Worm (Caenorhabditis elegans) whole organism, young adult: ENCODE data around the gene T03D3.5.

ENCODE experiments used
- B0261.1 ChIP-seq: sonication (generic microtip); optimal IDR thresholded peaks from 2 replicates; lab custom pipeline; 2016; ENCODE audit warnings: mild to moderate bottlenecking, missing genetic modification characterization, moderate library complexity, missing compliant biosample characterization
- B0336.3 ChIP-seq: fragments of 200-800 bp; sonication (Bioruptor generic); IDR thresholded peaks from 2 replicates; pipeline ENCODE4 v1.3.6; 2022; ENCODE audit warnings: missing genetic modification characterization, missing compliant biosample characterization
- F10E7.11 ChIP-seq: sonication (generic microtip); optimal IDR thresholded peaks from 2 replicates; lab custom pipeline; 2017; ENCODE audit warnings: mild to moderate bottlenecking, missing genetic modification characterization, moderate library complexity, missing compliant biosample characterization
- F37B4.10 ChIP-seq: fragments of 200-800 bp; sonication (Bioruptor generic); IDR thresholded peaks from 2 replicates; pipeline ENCODE4 v1.3.6; 2022; ENCODE audit warnings: missing genetic modification characterization, missing compliant biosample characterization
- F39B2.1 ChIP-seq: fragments of 200-800 bp; sonication (Bioruptor generic); IDR thresholded peaks from 2 replicates; pipeline ENCODE4 v1.3.6; 2022; ENCODE audit warnings: missing genetic modification reagents, missing genetic modification characterization, missing compliant biosample characterization
- F57C9.4 ChIP-seq: sonication (generic microtip); optimal IDR thresholded peaks from 2 replicates; lab custom pipeline; 2017; ENCODE audit warnings: mild to moderate bottlenecking, missing genetic modification characterization, missing compliant biosample characterization
- K12H6.12 ChIP-seq: fragments of 200-800 bp; sonication (Bioruptor generic); optimal IDR thresholded peaks from 2 replicates; lab custom pipeline; 2018; ENCODE audit warnings: mild to moderate bottlenecking, missing genetic modification characterization, missing compliant biosample characterization
- aptf-2 ChIP-seq: fragments of 200-800 bp; sonication (Bioruptor generic); conservative IDR thresholded peaks from 2 replicates; pipeline ENCODE4 v1.3.6; 2022; ENCODE audit warnings: missing genetic modification reagents, missing genetic modification characterization, missing compliant biosample characterization
- aptf-3 ChIP-seq: fragments of 200-800 bp; sonication (Bioruptor generic); IDR thresholded peaks from 2 replicates; pipeline ENCODE4 v1.3.6; 2022; ENCODE audit warnings: missing genetic modification characterization, missing compliant biosample characterization
- attf-3 ChIP-seq: fragments of 200-800 bp; sonication (Bioruptor generic); conservative IDR thresholded peaks from 2 replicates; pipeline ENCODE4 v1.3.6; 2022; ENCODE audit warnings: missing genetic modification reagents, missing genetic modification characterization, missing compliant biosample characterization
- attf-6 ChIP-seq: fragments of 200-800 bp; sonication (Bioruptor generic); IDR thresholded peaks from 2 replicates; pipeline ENCODE4 v1.3.6; 2022; ENCODE audit warnings: missing genetic modification reagents, missing genetic modification characterization, missing compliant biosample characterization
- bed-1 ChIP-seq: fragments of 200-800 bp; sonication (Bioruptor generic); IDR thresholded peaks from 2 replicates; pipeline ENCODE4 v1.3.6; 2022; ENCODE audit warnings: missing genetic modification reagents, missing genetic modification characterization, missing compliant biosample characterization
- bed-2 ChIP-seq: fragments of 200-800 bp; sonication (Bioruptor generic); IDR thresholded peaks from 2 replicates; pipeline ENCODE4 v1.3.6; 2022; ENCODE audit warnings: missing genetic modification reagents, missing genetic modification characterization, missing compliant biosample characterization
- ceh-40 ChIP-seq: fragments of 200-800 bp; sonication (Bioruptor generic); IDR thresholded peaks from 2 replicates; pipeline ENCODE4 v1.3.6; 2022; ENCODE audit warnings: missing genetic modification characterization, missing compliant biosample characterization
- ceh-58 ChIP-seq: fragments of 200-800 bp; sonication (Bioruptor generic); IDR thresholded peaks from 2 replicates; pipeline ENCODE4 v1.3.6; 2022; ENCODE audit warnings: missing genetic modification characterization, missing compliant biosample characterization
- chd-7 ChIP-seq: sonication (generic microtip); optimal IDR thresholded peaks from 2 replicates; lab custom pipeline; 2016; ENCODE audit warnings: mild to moderate bottlenecking, missing genetic modification characterization, moderate library complexity, missing compliant biosample characterization
- efl-1 ChIP-seq: fragments of 150-350 bp; optimal IDR thresholded peaks from 2 replicates; lab custom pipeline; 2014; ENCODE audit warnings: missing biosample characterization, missing genetic modification reagents, missing genetic modification characterization
- egl-18 ChIP-seq: fragments of 200-800 bp; sonication (Bioruptor generic); IDR thresholded peaks from 2 replicates; pipeline ENCODE4 v1.3.6; 2022; ENCODE audit warnings: missing genetic modification reagents, missing genetic modification characterization, missing compliant biosample characterization
- ets-4 ChIP-seq: fragments of 200-800 bp; sonication (Bioruptor generic); optimal IDR thresholded peaks from 2 replicates; lab custom pipeline; 2018; ENCODE audit warnings: mild to moderate bottlenecking, missing genetic modification characterization, missing compliant biosample characterization
- fkh-3 ChIP-seq: sonication (generic microtip); optimal IDR thresholded peaks from 2 replicates; lab custom pipeline; 2016; ENCODE audit warnings: mild to moderate bottlenecking, missing genetic modification characterization, missing compliant biosample characterization
- him-1 ChIP-seq: sonication (generic microtip); optimal IDR thresholded peaks from 2 replicates; lab custom pipeline; 2016; ENCODE audit warnings: missing genotype, missing genetic modification reagents, missing genetic modification characterization, missing compliant biosample characterization
- lin-40 ChIP-seq: sonication (generic microtip); optimal IDR thresholded peaks from 2 replicates; lab custom pipeline; 2016; ENCODE audit warnings: missing genetic modification characterization, mild to moderate bottlenecking, missing compliant biosample characterization, missing genotype, missing genetic modification reagents
- lsy-27 ChIP-seq: sonication (generic microtip); optimal IDR thresholded peaks from 2 replicates; lab custom pipeline; 2017; ENCODE audit warnings: missing genetic modification characterization, mild to moderate bottlenecking, missing compliant biosample characterization, antibody characterized with exemption, missing genotype, borderline replicate concordance; ENCODE audit not compliant: insufficient read depth
- madf-6 ChIP-seq: fragments of 200-800 bp; sonication (Bioruptor generic); IDR thresholded peaks from 2 replicates; pipeline ENCODE4 v1.3.6; 2022; ENCODE audit warnings: missing genetic modification reagents, missing genetic modification characterization, missing compliant biosample characterization
- nfya-1 ChIP-seq: sonication (generic microtip); optimal IDR thresholded peaks from 2 replicates; lab custom pipeline; 2017; ENCODE audit warnings: antibody characterized with exemption, missing compliant biosample characterization, missing genetic modification characterization, borderline replicate concordance; ENCODE audit not compliant: insufficient read depth
- nhr-27 ChIP-seq: fragments of 200-800 bp; sonication (Bioruptor generic); optimal IDR thresholded peaks from 2 replicates; lab custom pipeline; 2018; ENCODE audit warnings: mild to moderate bottlenecking, missing genetic modification characterization, moderate library complexity, missing compliant biosample characterization
- nhr-90 ChIP-seq: sonication (generic microtip); optimal IDR thresholded peaks from 2 replicates; lab custom pipeline; 2016; ENCODE audit warnings: missing genotype, mild to moderate bottlenecking, missing genetic modification characterization, missing compliant biosample characterization
- repo-1 ChIP-seq: sonication (generic microtip); optimal IDR thresholded peaks from 2 replicates; lab custom pipeline; 2017; ENCODE audit warnings: mild to moderate bottlenecking, missing genetic modification characterization, missing compliant biosample characterization
- sea-2 ChIP-seq: fragments of 200-800 bp; sonication (Bioruptor generic); IDR thresholded peaks from 2 replicates; pipeline ENCODE4 v1.3.6; 2022; ENCODE audit warnings: missing genetic modification characterization, missing compliant biosample characterization
- snpc-1.1 ChIP-seq: sonication (generic microtip); optimal IDR thresholded peaks from 2 replicates; lab custom pipeline; 2017; ENCODE audit warnings: missing genetic modification characterization, mild to moderate bottlenecking, missing compliant biosample characterization, antibody characterized with exemption, moderate library complexity, missing genotype, missing genetic modification reagents; ENCODE audit not compliant: insufficient read depth
- zfh-2 ChIP-seq: fragments of 200-800 bp; sonication (Bioruptor generic); conservative IDR thresholded peaks from 2 replicates; pipeline ENCODE4 v1.3.6; 2022; ENCODE audit warnings: missing genetic modification reagents, missing genetic modification characterization, missing compliant biosample characterization
- zim-3 ChIP-seq: sonication (generic microtip); optimal IDR thresholded peaks from 2 replicates; lab custom pipeline; 2017; ENCODE audit warnings: mild to moderate bottlenecking, missing genetic modification characterization, moderate library complexity, missing compliant biosample characterization
- ztf-22 ChIP-seq: fragments of 200-800 bp; sonication (Bioruptor generic); optimal IDR thresholded peaks from 2 replicates; lab custom pipeline; 2018; ENCODE audit warnings: mild to moderate bottlenecking, missing genetic modification characterization, moderate library complexity, missing compliant biosample characterization
- ztf-25 ChIP-seq: fragments of 200-800 bp; sonication (Bioruptor generic); IDR thresholded peaks from 2 replicates; pipeline ENCODE4 v1.3.6; 2022; ENCODE audit warnings: missing genetic modification reagents, missing genetic modification characterization, missing compliant biosample characterization
- ztf-28 ChIP-seq: fragments of 200-800 bp; sonication (Bioruptor generic); IDR thresholded peaks from 2 replicates; pipeline ENCODE4 v1.3.6; 2022; ENCODE audit warnings: missing genetic modification reagents, missing genetic modification characterization, missing compliant biosample characterization
- ztf-6 ChIP-seq: fragments of 200-800 bp; sonication (Bioruptor generic); IDR thresholded peaks from 2 replicates; pipeline ENCODE4 v1.3.6; 2022; ENCODE audit warnings: missing genetic modification reagents, missing genetic modification characterization, missing compliant biosample characterization

Gene T03D3.5

ce11 chrV:2864899-2865298, 38.3 kb upstream of the T03D3.5 start, which contains the start of gene srh-240:
TSS of gene srh-240 (plus strand) at chrV:2865199.
- no peak for TF ChIP-seq nhr-27 (tag; lab: Kevin White, UChicago)
- TF ChIP-seq K12H6.12: no peak
- no peak for TF ChIP-seq bed-2 (GFP tag; lab: Robert Waterston, UW)
- no peak for TF ChIP-seq egl-18
- TF ChIP-seq madf-6 (GFP tag; lab: Robert Waterston, UW): no peak
- no peak for TF ChIP-seq aptf-3 (GFP tag; lab: Robert Waterston, UW)
- TF ChIP-seq ceh-58 (GFP tag; lab: Robert Waterston, UW): no peak
- TF ChIP-seq zim-3 (tag; lab: Kevin White, UChicago): no peak
- TF ChIP-seq F57C9.4: no peak

- TF ChIP-seq lin-40 (tag; lab: Kevin White, UChicago) (no peak), fkh-3 (tag; lab: Kevin White, UChicago) (no peak), ztf-28 (GFP tag; lab: Robert Waterston, UW) (no peak), ceh-58 (GFP tag; lab: Robert Waterston, UW) (no peak)
Measured at ce11 chrV:2863033-2863432, 36.4 kb upstream of the T03D3.5 start, which contains the start of gene srh-272. TSS of gene srh-272 (plus strand) at chrV:2863333.

- TF ChIP-seq nhr-90 (tag; lab: Kevin White, UChicago): no peak
- no peak for TF ChIP-seq ets-4 (GFP tag; lab: Kevin White, UChicago)
- TF ChIP-seq nfya-1 (tag; lab: Kevin White, UChicago): no peak
- TF ChIP-seq ztf-6 (GFP tag; lab: Robert Waterston, UW): no peak
- TF ChIP-seq attf-6 (GFP tag; lab: Robert Waterston, UW): no peak
- TF ChIP-seq zfh-2 (GFP tag; lab: Robert Waterston, UW): no peak
- no peak for TF ChIP-seq B0261.1 (tag; lab: Kevin White, UChicago)
- TF ChIP-seq attf-3 (GFP tag; lab: Robert Waterston, UW): no peak
- TF ChIP-seq F39B2.1 (GFP tag; lab: Robert Waterston, UW): no peak
- no peak for TF ChIP-seq madf-6 (GFP tag; lab: Robert Waterston, UW)
- TF ChIP-seq F37B4.10 (GFP tag; lab: Robert Waterston, UW): no peak
- TF ChIP-seq chd-7 (tag; lab: Kevin White, UChicago): no peak
- TF ChIP-seq him-1 (tag; lab: Kevin White, UChicago): no peak
- no peak for TF ChIP-seq repo-1 (tag; lab: Kevin White, UChicago)
- TF ChIP-seq aptf-2 (GFP tag; lab: Robert Waterston, UW): no peak
Measured at ce11 chrV:2861505-2861904, 34.9 kb upstream of the T03D3.5 start, which contains the start of gene srh-270. TSS of gene srh-270 (minus strand) at chrV:2861605.

ce11 chrV:2859738-2860137, 33.1 kb upstream of the T03D3.5 start, which contains the start of gene srj-54:
TSS of gene srj-54 (minus strand) at chrV:2859838.
- TF ChIP-seq sea-2 (GFP tag; lab: Robert Waterston, UW) (no peak), ztf-22 (GFP tag; lab: Kevin White, UChicago) (no peak), B0336.3 (no peak), F10E7.11 (no peak), efl-1 (no peak), zim-3 (tag; lab: Kevin White, UChicago) (no peak), F37B4.10 (GFP tag; lab: Robert Waterston, UW) (no peak), bed-1 (GFP tag; lab: Robert Waterston, UW) (no peak), ceh-40 (GFP tag; lab: Robert Waterston, UW) (no peak), lsy-27 (tag; lab: Kevin White, UChicago) (no peak), ztf-25 (no peak), snpc-1.1 (no peak)
- TF ChIP-seq, all 124 proteins: peak for 0
